Worm (Caenorhabditis elegans): Measurements from ENCODE around the gene nhr-226.
"Not testable (repeated sequence)": the region's sequence is repeated elsewhere in the genome, so short reads cannot be mapped to it uniquely, and the experiment has no call there.

The nhr-226 gene

DNA sequence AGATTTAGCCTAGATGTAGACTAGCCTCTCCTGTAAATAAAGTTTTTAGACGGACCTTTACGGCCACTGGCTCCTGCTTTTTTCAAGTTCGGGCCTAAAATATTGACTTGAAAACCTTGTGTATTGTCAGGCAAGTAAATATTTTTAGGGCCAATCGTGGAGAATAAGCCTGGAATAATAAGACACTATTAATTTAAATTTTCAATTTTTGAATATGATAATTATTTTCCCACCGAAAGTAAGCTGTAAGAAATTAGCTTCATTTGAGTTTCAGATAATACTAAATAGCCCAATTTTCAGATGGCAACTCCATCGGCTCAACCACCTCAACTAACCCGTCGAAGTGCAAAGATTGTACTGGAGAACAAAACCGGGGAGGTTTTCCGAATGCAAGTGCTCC lies 31.7 kb downstream of the nhr-226 start, which contains the start of gene pud-4:
Gene pud-4 (plus strand): TSS at position 301 of the 400 bp plus-strand sequence.
- TF ChIP-seq him-1 (tag; optimal IDR thresholded peaks at IDR 0.05) (no peak), dao-5 (tag; optimal IDR thresholded peaks at IDR 0.05) (no peak), W03F9.2 (tag; optimal IDR thresholded peaks at IDR 0.05) (no peak)

ce11 chrV:2327124-2327523 lies 32.4 kb downstream of the nhr-226 start:
- TF ChIP-seq W03F9.2 (tag; optimal IDR thresholded peaks at IDR 0.05), result no peak
- no peak for TF ChIP-seq him-1 (tag; optimal IDR thresholded peaks at IDR 0.05)
- no peak for TF ChIP-seq dao-5 (tag; optimal IDR thresholded peaks at IDR 0.05)

- TF ChIP-seq him-1, dao-5, W03F9.2 (tag; optimal IDR thresholded peaks at IDR 0.05): not testable (repeated sequence)
Measured at ce11 chrV:2330129-2330528, 35.5 kb downstream of the nhr-226 start, which contains the start of gene pud-1.1. pud-1.1 (plus strand) TSS chrV:2330429.

- TF ChIP-seq W03F9.2, him-1, dao-5 (tag; optimal IDR thresholded peaks at IDR 0.05): not testable (repeated sequence)
Measured at ce11 chrV:2331616-2332015, 36.9 kb downstream of the nhr-226 start, which contains the start of gene irld-32. irld-32 (plus strand) TSS chrV:2331916.

- TF ChIP-seq W03F9.2 (tag; optimal IDR thresholded peaks at IDR 0.05) (no peak), him-1 (tag; optimal IDR thresholded peaks at IDR 0.05) (no peak), dao-5 (tag; optimal IDR thresholded peaks at IDR 0.05) (no peak)
Measured at ce11 chrV:2336151-2336550, 41.5 kb downstream of the nhr-226 start, which contains the start of gene irld-28. irld-28 (minus strand) TSS chrV:2336251.

ce11 chrV:2338538-2338937 lies 43.9 kb downstream of the nhr-226 start, which contains the start of gene irld-29:
irld-29 (minus strand) TSS chrV:2338638.
- TF ChIP-seq W03F9.2 (tag; optimal IDR thresholded peaks at IDR 0.05), result no peak
- no peak for TF ChIP-seq him-1 (tag; optimal IDR thresholded peaks at IDR 0.05)
- no peak for TF ChIP-seq dao-5 (tag; optimal IDR thresholded peaks at IDR 0.05)

ce11 chrV:2341285-2341684 lies 46.6 kb downstream of the nhr-226 start, which contains the start of gene irld-30:
irld-30 (minus strand) TSS chrV:2341385.
- TF ChIP-seq dao-5 (tag; optimal IDR thresholded peaks at IDR 0.05) (no peak), W03F9.2 (tag; optimal IDR thresholded peaks at IDR 0.05) (no peak), him-1 (tag; optimal IDR thresholded peaks at IDR 0.05) (no peak)

DNA sequence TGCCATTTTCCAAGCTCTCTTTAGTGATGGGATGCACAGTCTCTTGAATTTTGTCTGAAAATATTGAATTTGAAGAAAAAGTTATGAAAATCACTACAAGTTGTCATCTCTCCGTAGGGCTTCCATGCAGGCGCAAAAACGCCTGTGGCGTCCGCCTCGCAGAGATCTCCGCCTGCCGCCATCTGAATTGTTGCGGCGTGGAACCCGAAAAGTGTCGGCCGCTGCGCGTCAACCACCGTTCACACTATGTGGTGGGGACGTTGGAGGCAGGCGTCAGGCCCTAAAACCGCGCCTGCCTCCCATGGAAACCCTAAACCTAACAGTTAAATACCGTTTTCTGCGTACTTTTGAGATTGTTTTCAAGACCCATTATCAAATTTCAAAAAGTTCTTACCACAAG lies 47.4 kb downstream of the nhr-226 start:
- no peak for TF ChIP-seq W03F9.2 (tag; optimal IDR thresholded peaks at IDR 0.05)
- no peak for TF ChIP-seq him-1 (tag; optimal IDR thresholded peaks at IDR 0.05)
- TF ChIP-seq dao-5 (tag; optimal IDR thresholded peaks at IDR 0.05), result no peak

DNA sequence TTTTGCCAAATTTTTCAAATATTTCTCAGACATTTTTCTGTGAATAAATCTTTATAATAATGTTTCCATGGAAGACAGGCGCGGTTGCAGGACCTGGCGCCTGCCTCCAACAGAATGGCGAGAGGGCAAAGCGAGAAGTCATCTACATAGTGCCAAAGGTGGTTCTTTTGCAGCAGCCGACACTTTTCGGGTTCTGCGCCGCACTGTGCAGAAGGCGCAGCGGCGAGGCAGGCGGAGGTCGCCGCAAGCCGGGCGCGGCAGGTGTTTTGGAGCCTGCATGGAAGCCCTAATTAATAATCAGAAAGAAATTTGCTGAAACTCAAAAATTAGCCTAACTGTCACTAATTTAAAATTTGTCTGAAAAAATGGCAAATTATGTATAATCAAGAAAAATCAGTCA lies 48.9 kb downstream of the nhr-226 start:
- TF ChIP-seq W03F9.2 (tag; optimal IDR thresholded peaks at IDR 0.05), result no peak

Measured in whole organism, L4/young adult.